Fruit fly (Drosophila melanogaster) whole organism: ENCODE data around the gene NimB5.

Experiments used
- pan ChIP-seq: fragments of >200 bp; optimal IDR thresholded peaks from 2 replicates; lab custom pipeline; 2017
- psq ChIP-seq: fragments of >200 bp; optimal IDR thresholded peaks from 2 replicates; lab custom pipeline; 2017

DNA sequence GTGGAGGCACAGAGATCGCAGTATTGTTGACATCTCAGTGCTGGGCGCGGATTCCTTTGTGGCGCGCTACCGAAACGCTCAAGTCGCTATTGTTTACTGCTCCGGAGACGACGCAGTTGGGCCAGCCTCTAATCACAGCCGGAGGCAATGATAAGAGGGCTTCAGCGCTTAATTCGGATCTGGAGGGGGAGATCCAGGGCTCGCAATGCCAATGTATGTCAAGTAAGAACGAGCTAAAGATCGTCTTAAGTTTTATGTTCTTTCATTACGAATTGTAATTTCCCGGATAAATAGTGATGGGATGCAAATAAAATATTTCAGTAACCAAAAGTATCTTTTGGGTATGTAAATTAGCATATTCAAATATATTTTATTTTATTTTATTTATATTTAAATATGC lies at the start of gene NimB5, which contains the start of gene NimB4:
- TF ChIP-seq psq (lab: Kevin White, UChicago) = no peak
- TF ChIP-seq pan (lab: Kevin White, UChicago) = no peak
